Worm (Caenorhabditis elegans): ENCODE results near the gene C14C11.4.

C14C11.4 gene

ce11 chrV:5699835-5700441 is 52.5 kb downstream of the C14C11.4 start, which contains the start of gene clec-1:
Gene clec-1 (plus strand): TSS chrV:5700154.
- no peak for TF ChIP-seq snpc-4 (tag; optimal IDR thresholded peaks at IDR 0.05)
- TF ChIP-seq ZK546.5 (tag; optimal IDR thresholded peaks at IDR 0.05) = no peak
- TF ChIP-seq ama-1 (optimal IDR thresholded peaks at IDR 0.05) = peak; percentile 56
- no peak for TF ChIP-seq nhr-11 (tag; optimal IDR thresholded peaks at IDR 0.05)
